Fruit fly (Drosophila melanogaster): ENCODE results near the gene CtIP.

Gene CtIP

dm6 chr3L:20387038-20387842 is 48.8 kb upstream of the CtIP start (continued):
- TF ChIP-seq NfI (GFP tag; optimal IDR thresholded peaks at IDR 0.05) (no peak), hb (GFP tag; IDR thresholded peaks at IDR 0.05; ENCODE audit: partially characterized antibody) (no peak), CG8290 (GFP tag; optimal IDR thresholded peaks at IDR 0.05) (no peak), CG8290 (tag; optimal IDR thresholded peaks at IDR 0.05) (peak in 1 of 2 experiments; percentile 30), bbx (GFP tag; IDR thresholded peaks at IDR 0.05; ENCODE audit: partially characterized antibody) (no peak), Nf-YB (GFP tag; optimal IDR thresholded peaks at IDR 0.05) (no peak), MTF-1 (GFP tag; optimal IDR thresholded peaks at IDR 0.05; ENCODE audit: borderline replicate concordance) (no peak), Pdp1 (GFP tag; optimal IDR thresholded peaks at IDR 0.05) (no peak), pros (GFP tag; optimal IDR thresholded peaks at IDR 0.05) (no peak), tll (GFP tag; optimal IDR thresholded peaks at IDR 0.05) (no peak), CG3838 (GFP tag; optimal IDR thresholded peaks at IDR 0.05) (no peak), run (tag; optimal IDR thresholded peaks at IDR 0.05) (no peak), nerfin-1 (tag; optimal IDR thresholded peaks at IDR 0.05) (no peak), sr (GFP tag; IDR thresholded peaks at IDR 0.05) (no peak), amos (GFP tag; IDR thresholded peaks at IDR 0.05; ENCODE audit: partially characterized antibody) (no peak; the same call in 1 of the 2 replicates), Dp (GFP tag; optimal IDR thresholded peaks at IDR 0.05) (no peak), Dip2 (GFP tag; IDR thresholded peaks at IDR 0.05) (no peak), shn (GFP tag; optimal IDR thresholded peaks at IDR 0.05) (no peak), CG11456 (GFP tag; IDR thresholded peaks at IDR 0.05) (no peak), Vsx1 (GFP tag; optimal IDR thresholded peaks at IDR 0.05) (peak; percentile 55), D19B (GFP tag; optimal IDR thresholded peaks at IDR 0.05) (no peak), disco-r (GFP tag; optimal IDR thresholded peaks at IDR 0.05) (no peak), NC2α (GFP tag; optimal IDR thresholded peaks at IDR 0.05) (no peak), CG4730 (GFP tag; IDR thresholded peaks at IDR 0.05) (no peak), fu2 (GFP tag; optimal IDR thresholded peaks at IDR 0.05) (no peak), pum (GFP tag; optimal IDR thresholded peaks at IDR 0.05) (no peak), E2f2 (GFP tag; IDR thresholded peaks at IDR 0.05) (0 out of 2 replicates have a peak, but pooled peaks have one; percentile 11), CG5953 (GFP tag; IDR thresholded peaks at IDR 0.05) (no peak), CG15696 (tag; optimal IDR thresholded peaks at IDR 0.05) (no peak), CG13624 (GFP tag; optimal IDR thresholded peaks at IDR 0.05) (no peak), CG10959 (GFP tag; IDR thresholded peaks at IDR 0.05) (no peak), chm (GFP tag; IDR thresholded peaks at IDR 0.05) (no peak; the same call in 1 of the 2 replicates), CG3407 (GFP tag; optimal IDR thresholded peaks at IDR 0.05) (no peak), ranshi (GFP tag; IDR thresholded peaks at IDR 0.05) (no peak), CG2199 (GFP tag; IDR thresholded peaks at IDR 0.05) (peak; percentile 89; the same call in 2 of the 3 replicates), CG6765 (GFP tag; optimal IDR thresholded peaks at IDR 0.05) (no peak), unc-4 (GFP tag; IDR thresholded peaks at IDR 0.05; ENCODE audit: partially characterized antibody) (no peak), p53 (GFP tag; optimal IDR thresholded peaks at IDR 0.05) (no peak), ato (GFP tag; IDR thresholded peaks at IDR 0.05; ENCODE audit: partially characterized antibody) (no peak), CG7745 (tag; optimal IDR thresholded peaks at IDR 0.05) (no peak), Dbx (GFP tag; IDR thresholded peaks at IDR 0.05) (no peak), bsh (GFP tag; optimal IDR thresholded peaks at IDR 0.05) (no peak), CG17359 (tag; optimal IDR thresholded peaks at IDR 0.05) (no peak), CG17568 (GFP tag; optimal IDR thresholded peaks at IDR 0.05) (no peak), Dek (tag; optimal IDR thresholded peaks at IDR 0.05) (no peak), Dfd (GFP tag; optimal IDR thresholded peaks at IDR 0.05) (no peak), CG30403 (GFP tag; optimal IDR thresholded peaks at IDR 0.05) (no peak), wor (GFP tag; IDR thresholded peaks at IDR 0.05) (no peak), E2f1 (GFP tag; IDR thresholded peaks at IDR 0.05) (no peak)
